Worm (Caenorhabditis elegans): ENCODE data around the gene Y66D12A.3.

The Y66D12A.3 gene

DNA sequence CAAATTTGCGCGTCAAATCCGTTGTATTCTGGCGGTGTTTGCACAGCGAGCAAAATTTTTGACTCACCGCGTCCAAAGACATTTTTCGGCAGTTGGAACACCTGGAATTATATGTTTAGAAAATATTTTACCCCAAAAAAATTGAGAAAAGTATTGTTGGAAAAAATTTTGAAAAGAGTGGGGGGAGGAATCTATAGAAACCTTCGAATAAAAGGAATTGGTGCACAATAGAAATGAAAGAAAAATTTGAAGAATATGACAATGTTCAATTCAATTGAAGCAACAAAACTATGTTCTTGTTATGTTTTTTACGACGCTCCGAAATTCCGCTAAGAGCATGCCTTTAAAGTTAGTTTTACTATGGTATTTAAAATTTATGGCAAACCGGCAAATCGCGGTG, 40.3 kb downstream of the Y66D12A.3 start, which contains the start of gene Y66A7A.7:
TSS of gene Y66A7A.7 (minus strand) at position 101 of the 400 bp plus-strand sequence.
- TF ChIP-seq dao-5 (tag; optimal IDR thresholded peaks at IDR 0.05) (no peak), him-1 (tag; optimal IDR thresholded peaks at IDR 0.05) (no peak), W03F9.2 (tag; optimal IDR thresholded peaks at IDR 0.05) (no peak)

DNA sequence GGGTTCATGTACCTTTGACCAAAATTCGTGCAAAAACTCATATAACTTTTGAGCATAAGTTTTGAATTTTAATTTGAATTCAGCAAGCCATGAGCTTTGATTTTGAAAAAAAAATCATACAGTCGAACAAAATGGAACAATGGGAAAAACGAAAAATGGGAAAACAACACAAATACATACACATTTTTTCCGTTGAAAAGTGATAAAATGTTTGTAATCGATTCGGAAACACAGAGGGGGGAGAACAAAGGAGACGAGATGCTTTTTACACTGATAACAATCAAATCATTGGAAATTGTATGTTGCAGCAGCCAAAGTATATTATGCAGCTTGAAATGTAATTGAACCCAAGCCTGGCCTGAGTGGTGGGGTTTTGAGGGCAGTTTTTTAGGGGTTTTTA, 42.1 kb downstream of the Y66D12A.3 start:
- TF ChIP-seq him-1 (tag; optimal IDR thresholded peaks at IDR 0.05) = no peak
- TF ChIP-seq dao-5 (tag; optimal IDR thresholded peaks at IDR 0.05) = no peak
- no peak for TF ChIP-seq W03F9.2 (tag; optimal IDR thresholded peaks at IDR 0.05)

DNA sequence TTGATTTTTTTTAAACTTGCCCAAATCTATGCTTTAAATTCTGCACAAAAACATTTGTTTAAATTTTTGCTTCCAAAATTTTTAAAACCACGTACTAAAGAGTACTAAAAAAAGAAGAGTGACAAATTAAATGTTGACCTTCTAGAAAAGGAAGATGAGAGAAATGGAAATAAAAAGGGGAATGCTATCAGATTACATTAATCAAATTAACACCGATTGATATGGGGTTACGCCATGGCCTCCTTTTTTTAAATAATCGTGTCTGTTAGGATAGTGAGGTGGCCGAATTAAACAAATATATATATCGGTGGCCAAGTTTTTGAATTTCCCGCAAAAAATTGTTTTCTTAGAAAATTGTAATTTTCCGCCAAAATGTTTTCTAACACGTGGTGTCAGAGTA, 43.4 kb downstream of the Y66D12A.3 start:
- TF ChIP-seq dao-5 (tag; optimal IDR thresholded peaks at IDR 0.05) = no peak
- no peak for TF ChIP-seq W03F9.2 (tag; optimal IDR thresholded peaks at IDR 0.05)
- TF ChIP-seq him-1 (tag; optimal IDR thresholded peaks at IDR 0.05) = no peak

DNA sequence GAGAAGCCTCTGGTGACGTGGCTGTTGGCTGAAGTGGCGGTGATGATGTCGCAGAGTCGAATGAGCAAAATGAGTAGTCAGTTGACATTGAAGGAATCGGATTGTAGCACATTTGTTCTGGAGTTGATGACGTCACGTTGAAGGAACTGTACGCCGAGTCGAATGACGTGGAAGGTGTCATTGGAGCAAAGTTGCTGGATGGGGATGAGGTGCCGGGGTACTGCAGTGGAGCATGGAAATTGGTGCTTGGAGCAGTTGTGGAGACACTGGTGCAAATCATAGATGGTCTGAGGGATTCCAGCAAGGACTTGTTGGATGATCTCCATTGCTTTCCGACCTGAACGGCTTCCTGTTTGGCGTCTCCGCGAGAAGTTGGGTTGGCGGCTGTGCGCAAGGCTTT, 44.4 kb downstream of the Y66D12A.3 start:
- TF ChIP-seq him-1 (tag; optimal IDR thresholded peaks at IDR 0.05) (no peak), dao-5 (tag; optimal IDR thresholded peaks at IDR 0.05) (no peak)

DNA sequence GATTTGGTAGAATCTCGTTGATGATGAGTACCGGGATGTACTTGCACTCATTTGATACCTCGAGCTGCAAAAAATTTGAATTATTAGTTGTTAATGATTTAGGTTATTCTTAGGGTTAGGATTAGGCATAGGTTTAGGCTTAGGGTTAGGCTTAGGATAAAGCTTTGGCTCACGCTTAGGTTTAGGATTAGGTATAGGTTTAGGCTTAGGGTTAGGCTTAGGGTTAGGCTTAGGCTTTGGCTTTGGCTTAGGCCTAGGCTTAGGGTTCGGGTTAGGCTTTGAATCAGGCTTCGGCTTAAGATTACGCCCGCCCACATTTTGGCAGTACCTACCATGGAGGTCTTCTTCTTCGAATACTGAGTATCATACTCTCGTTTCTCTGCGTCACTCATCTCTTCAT, 46.0 kb downstream of the Y66D12A.3 start:
- TF ChIP-seq him-1 (tag; optimal IDR thresholded peaks at IDR 0.05) (no peak), W03F9.2 (tag; optimal IDR thresholded peaks at IDR 0.05) (no peak), dao-5 (tag; optimal IDR thresholded peaks at IDR 0.05) (no peak)

DNA sequence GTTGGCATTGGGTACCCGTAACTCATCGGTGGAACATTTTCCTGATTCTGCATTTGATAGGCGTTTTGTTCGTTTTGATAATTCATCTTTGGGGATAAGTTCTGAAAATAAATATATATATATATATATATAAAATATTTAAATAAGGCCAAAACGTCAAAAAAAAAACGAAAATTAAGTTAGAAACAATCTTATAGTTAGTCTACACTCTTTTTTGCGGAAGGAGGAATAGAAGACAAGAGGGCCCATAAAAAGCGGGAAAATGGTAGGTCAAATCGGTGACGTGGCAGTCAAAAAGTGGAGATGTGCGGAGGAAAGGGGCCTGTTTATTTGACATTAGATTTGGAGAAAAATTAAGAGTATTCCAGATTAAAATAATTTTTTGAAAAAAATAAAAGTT, 47.7 kb downstream of the Y66D12A.3 start, which contains the start of gene tbx-33:
TSS of gene tbx-33 (minus strand) at position 101 of the 400 bp plus-strand sequence.
- TF ChIP-seq W03F9.2 (tag; optimal IDR thresholded peaks at IDR 0.05) = no peak
- TF ChIP-seq him-1 (tag; optimal IDR thresholded peaks at IDR 0.05) = no peak
- no peak for TF ChIP-seq dao-5 (tag; optimal IDR thresholded peaks at IDR 0.05)

DNA sequence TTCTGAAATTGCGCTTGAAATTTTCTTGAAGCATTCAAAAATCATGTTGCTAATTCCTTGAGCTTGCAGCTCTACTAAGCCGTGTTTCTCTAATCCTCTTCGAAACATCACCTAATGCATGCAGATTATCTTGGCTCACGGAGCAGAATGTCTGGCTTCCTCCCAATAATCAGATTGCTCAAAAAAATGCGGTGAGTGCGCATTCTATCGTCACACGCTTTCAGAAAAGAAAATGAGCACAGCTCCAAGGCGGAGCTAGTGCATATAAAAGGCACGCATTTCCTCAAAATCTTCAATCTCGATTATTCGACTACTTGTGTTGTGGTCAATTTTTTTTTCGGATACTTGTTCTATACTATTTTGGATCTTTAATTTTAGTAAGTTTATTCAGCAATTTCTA, 52.3 kb downstream of the Y66D12A.3 start:
- TF ChIP-seq W03F9.2 (tag; optimal IDR thresholded peaks at IDR 0.05) (no peak), him-1 (tag; optimal IDR thresholded peaks at IDR 0.05) (no peak), dao-5 (tag; optimal IDR thresholded peaks at IDR 0.05) (no peak)

Measured in whole organism, L4/young adult.